Worm (Caenorhabditis elegans): ENCODE results near the gene skr-20.

DNA sequence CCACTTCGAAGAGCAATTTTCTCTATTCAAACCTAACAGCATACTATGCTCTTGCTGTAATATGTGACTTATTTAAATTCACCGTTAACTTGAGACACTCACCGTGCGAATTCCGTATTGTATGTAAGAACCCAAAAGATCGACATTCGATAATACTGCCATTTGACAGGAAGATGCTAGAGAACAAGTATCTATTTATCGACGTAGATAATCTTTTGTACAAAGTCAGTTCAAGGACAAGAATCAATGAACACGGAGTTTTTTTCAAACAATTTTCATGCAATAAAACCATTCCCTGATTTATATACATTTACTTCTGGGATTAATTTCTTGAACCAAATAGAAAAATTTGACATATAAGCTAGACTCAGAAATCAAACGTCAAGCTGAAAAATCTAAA, 24.9 kb upstream of the skr-20 start, which contains the start of gene K08H2.7:
- TF ChIP-seq T26A8.4 (GFP tag; IDR thresholded peaks at IDR 0.05) (no peak), snpc-4 (tag; optimal IDR thresholded peaks at IDR 0.05) (no peak), nhr-25 (tag; optimal IDR thresholded peaks at IDR 0.05; ENCODE audit: borderline replicate concordance, insufficient read depth) (no peak), lin-15B (tag; optimal IDR thresholded peaks at IDR 0.05) (no peak), dpl-1 (GFP tag; optimal IDR thresholded peaks at IDR 0.05) (no peak), lin-1 (GFP tag; IDR thresholded peaks at IDR 0.05) (no peak), pqm-1 (tag; optimal IDR thresholded peaks at IDR 0.05) (no peak), unc-62 (GFP tag; optimal IDR thresholded peaks at IDR 0.05 in 1 of 2) (no peak), unc-62 (tag; optimal IDR thresholded peaks at IDR 0.05) (no peak), Y48G9A.11 (GFP tag; IDR thresholded peaks at IDR 0.05) (no peak), ces-1 (GFP tag; optimal IDR thresholded peaks at IDR 0.05) (no peak), mep-1 (tag; optimal IDR thresholded peaks at IDR 0.05) (no peak), ama-1 (optimal IDR thresholded peaks at IDR 0.05) (no peak), aly-2 (tag; optimal IDR thresholded peaks at IDR 0.05) (no peak), ztf-7 (tag; optimal IDR thresholded peaks at IDR 0.05) (no peak)

Data from whole organism, L4 larva.